Fruit fly (Drosophila melanogaster) whole organism, adult: ENCODE results near the gene Klp67A.

Source experiments
- CG11617 ChIP-seq: fragments of 200-800 bp; sonication (Bioruptor generic); optimal IDR thresholded peaks from 2 replicates; lab custom pipeline; 2017; ENCODE audit warnings: mild to moderate bottlenecking, missing biosample characterization, missing genetic modification reagents, missing genetic modification characterization
- CG1620 ChIP-seq: fragments of 200-800 bp; sonication (Bioruptor generic); optimal IDR thresholded peaks from 2 replicates; lab custom pipeline; 2016; ENCODE audit warnings: missing biosample characterization, missing genetic modification characterization
- CG7101 ChIP-seq: fragments of 200-800 bp; sonication (Bioruptor generic); optimal IDR thresholded peaks from 2 replicates; lab custom pipeline; 2018; ENCODE audit warnings: missing biosample characterization, mild to moderate bottlenecking, missing genetic modification characterization, moderate library complexity
- cic ChIP-seq: fragments of 200-800 bp; sonication (Bioruptor generic); optimal IDR thresholded peaks from 2 replicates; lab custom pipeline; 2017; ENCODE audit warnings: missing biosample characterization, mild to moderate bottlenecking, missing genetic modification characterization, moderate library complexity
- pad ChIP-seq: fragments of 200-800 bp; sonication (Bioruptor generic); optimal IDR thresholded peaks from 3 replicates; lab custom pipeline; 2017; ENCODE audit warnings: missing biosample characterization, missing genetic modification characterization, mild to moderate bottlenecking, moderate library complexity, missing genetic modification reagents
- toe ChIP-seq: fragments of 200-800 bp; sonication (Bioruptor generic); optimal IDR thresholded peaks from 2 replicates; lab custom pipeline; 2016; ENCODE audit warnings: missing biosample characterization, missing genetic modification characterization

DNA sequence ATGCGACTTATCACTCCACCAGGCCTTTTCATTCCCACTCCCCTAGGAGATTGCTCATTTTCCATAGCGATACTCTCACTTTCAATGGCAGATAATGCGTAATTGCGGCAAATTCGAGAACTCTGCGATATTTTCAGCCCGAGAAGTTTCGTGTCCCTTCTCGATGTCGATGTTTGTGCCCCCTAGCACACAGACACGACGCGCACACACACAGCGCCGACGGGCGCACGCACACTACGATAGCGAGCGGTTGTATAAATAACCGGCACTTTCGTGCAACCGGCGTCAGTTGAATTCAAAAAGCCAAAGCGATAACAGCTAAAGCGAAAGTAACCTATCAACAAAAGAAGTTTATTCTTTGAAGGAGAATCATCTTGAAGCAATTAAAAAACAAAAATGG lies 14.8 kb upstream of the Klp67A start, which contains the start of gene Hsp23:
- TF ChIP-seq toe (GFP tag; lab: Kevin White, UChicago) (no peak), pad (GFP tag; lab: Kevin White, UChicago) (no peak), cic (GFP tag; lab: Kevin White, UChicago) (no peak), CG7101 (tag; lab: Kevin White, UChicago) (no peak), CG11617 (GFP tag; lab: Kevin White, UChicago) (no peak), CG1620 (no peak)
